Worm (Caenorhabditis elegans): ENCODE data around the gene F59E12.3.

Gene F59E12.3

DNA sequence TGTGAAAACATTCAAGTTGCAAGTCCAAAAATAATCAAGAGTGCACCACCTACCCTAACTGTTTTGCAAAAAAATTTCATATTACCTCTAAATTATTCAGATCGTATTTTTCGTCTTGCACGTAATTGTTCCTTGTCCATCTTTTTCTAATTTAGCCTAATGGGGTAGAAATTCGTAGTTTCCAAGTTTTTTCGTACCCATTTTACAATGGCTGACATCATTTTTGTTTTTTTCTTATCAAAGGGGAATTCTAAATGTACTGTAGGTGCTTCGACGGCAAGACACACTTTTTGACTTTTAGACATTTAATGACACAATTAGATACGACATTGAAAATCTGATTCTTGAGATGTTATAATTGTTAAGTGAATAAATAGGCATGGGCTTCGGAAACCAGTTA is 33.7 kb upstream of the F59E12.3 start:
- no peak for TF ChIP-seq efl-1 (optimal IDR thresholded peaks at IDR 0.05)
- TF ChIP-seq efl-1 (GFP tag; optimal IDR thresholded peaks at IDR 0.05 in 1 of 2): peak in 1 of 2 experiments; percentile 68
- no peak for TF ChIP-seq elt-3 (tag; optimal IDR thresholded peaks at IDR 0.05)
- no peak for TF ChIP-seq egl-27 (tag; optimal IDR thresholded peaks at IDR 0.05)
- TF ChIP-seq nhr-85 (tag): peak; percentile 61
- peak; percentile 19 for TF ChIP-seq nhr-20 (tag; optimal IDR thresholded peaks at IDR 0.05)

DNA sequence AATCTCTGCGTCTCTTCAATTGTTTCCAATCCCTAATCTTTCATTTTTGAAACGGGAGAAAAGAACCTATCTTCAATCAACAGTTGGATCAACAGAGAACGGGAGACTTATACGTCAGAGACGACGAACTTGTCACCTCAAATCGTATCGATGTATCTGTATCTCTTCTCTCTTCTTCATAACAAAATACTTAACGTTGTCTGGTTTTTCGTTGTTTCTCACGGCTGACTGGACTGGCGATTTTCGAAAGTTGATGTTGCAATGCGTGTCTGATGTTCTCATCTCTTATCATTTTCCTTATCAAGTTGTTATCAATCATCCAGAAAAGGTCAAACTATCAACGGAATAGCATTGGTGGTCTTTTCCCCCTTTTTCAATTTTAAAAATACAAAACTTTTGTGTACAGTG is 32.6 kb upstream of the F59E12.3 start:
- TF ChIP-seq pax-3 (tag; optimal IDR thresholded peaks at IDR 0.05) (no peak), efl-3 (GFP tag; optimal IDR thresholded peaks at IDR 0.05) (no peak), C04F5.9 (tag; optimal IDR thresholded peaks at IDR 0.05) (no peak), ceh-88 (GFP tag; IDR thresholded peaks at IDR 0.05) (no peak), pqm-1 (tag; optimal IDR thresholded peaks at IDR 0.05) (no peak), ceh-90 (tag; optimal IDR thresholded peaks at IDR 0.05) (no peak), fkh-8 (tag; optimal IDR thresholded peaks at IDR 0.05) (no peak), alr-1 (tag; optimal IDR thresholded peaks at IDR 0.05; ENCODE audit: borderline replicate concordance) (no peak), nhr-47 (tag; optimal IDR thresholded peaks at IDR 0.05) (peak; percentile 55), ces-1 (GFP tag; optimal IDR thresholded peaks at IDR 0.05) (no peak), aly-2 (tag; optimal IDR thresholded peaks at IDR 0.05) (no peak), unc-130 (tag; optimal IDR thresholded peaks at IDR 0.05) (no peak), ama-1 (optimal IDR thresholded peaks at IDR 0.05) (no peak), sox-4 (tag; optimal IDR thresholded peaks at IDR 0.05) (no peak), jun-1 (tag; optimal IDR thresholded peaks at IDR 0.05) (peak; percentile 35), nhr-85 (tag) (peak; percentile 100), nhr-28 (tag; optimal IDR thresholded peaks at IDR 0.05) (no peak), fos-1 (tag; optimal IDR thresholded peaks at IDR 0.05) (no peak), lin-14 (GFP tag; optimal IDR thresholded peaks at IDR 0.05) (peak; percentile 93), nhr-90 (tag; optimal IDR thresholded peaks at IDR 0.05; ENCODE audit: poor library complexity) (peak; percentile 72), vab-15 (tag; optimal IDR thresholded peaks at IDR 0.05) (no peak), F16B12.6 (tag; optimal IDR thresholded peaks at IDR 0.05) (no peak), nhr-11 (tag; optimal IDR thresholded peaks at IDR 0.05) (no peak), unc-30 (tag; optimal IDR thresholded peaks at IDR 0.05) (no peak), skn-1 (tag; optimal IDR thresholded peaks at IDR 0.05) (no peak), mab-9 (GFP tag; IDR thresholded peaks at IDR 0.05) (no peak), rnt-1 (tag; optimal IDR thresholded peaks at IDR 0.05) (no peak), tbx-2 (tag; optimal IDR thresholded peaks at IDR 0.05) (peak; percentile 74), grh-1 (GFP tag; IDR thresholded peaks at IDR 0.05) (peak; percentile 82), nhr-20 (tag; optimal IDR thresholded peaks at IDR 0.05) (peak; percentile 93), nhr-237 (tag; optimal IDR thresholded peaks at IDR 0.05) (peak; percentile 31), lin-35 (GFP tag; optimal IDR thresholded peaks at IDR 0.05) (peak in 1 of 2 experiments; percentile 66), snu-23 (GFP tag; optimal IDR thresholded peaks at IDR 0.05) (peak; percentile 89), fkh-10 (GFP tag; optimal IDR thresholded peaks at IDR 0.05) (no peak), unc-62 (GFP tag; optimal IDR thresholded peaks at IDR 0.05) (no peak), nhr-84 (tag; optimal IDR thresholded peaks at IDR 0.05) (no peak), sup-37 (GFP tag; optimal IDR thresholded peaks at IDR 0.05) (no peak), nhr-76 (tag; optimal IDR thresholded peaks at IDR 0.05) (no peak), C16A3.4 (tag; optimal IDR thresholded peaks at IDR 0.05) (peak; percentile 56), elt-2 (tag; optimal IDR thresholded peaks at IDR 0.05) (peak; percentile 88), elt-3 (tag; optimal IDR thresholded peaks at IDR 0.05) (peak; percentile 76 to 99 (median 89)), nhr-12 (tag; optimal IDR thresholded peaks at IDR 0.05) (no peak), lin-13 (GFP tag; optimal IDR thresholded peaks at IDR 0.05) (peak; percentile 3), unc-86 (tag; optimal IDR thresholded peaks at IDR 0.05) (no peak), egl-13 (tag; optimal IDR thresholded peaks at IDR 0.05) (no peak), nhr-19 (GFP tag; conservative IDR thresholded peaks at IDR 0.05) (peak; percentile 65), ets-5 (GFP tag; IDR thresholded peaks at IDR 0.05) (no peak), efl-1 (optimal IDR thresholded peaks at IDR 0.05) (peak; percentile 11 to 38), efl-1 (GFP tag; optimal IDR thresholded peaks at IDR 0.05 in 1 of 2) (no peak), egl-27 (tag; optimal IDR thresholded peaks at IDR 0.05) (peak in 1 of 2 experiments; percentile 66), hpl-2 (GFP tag; optimal IDR thresholded peaks at IDR 0.05) (no peak), dsc-1 (tag; optimal IDR thresholded peaks at IDR 0.05) (no peak)

Data from whole organism, L1 larva.